Worm (Caenorhabditis elegans) whole organism, L3 larva: Measurements from ENCODE around the gene T04C9.1.

Experiments used
- R02D3.7 ChIP-seq: fragments of 150-350 bp; optimal IDR thresholded peaks from 2 replicates; lab custom pipeline; 2014; ENCODE audit warnings: missing biosample characterization, missing genetic modification characterization
- ZK546.5 ChIP-seq: sonication (generic microtip); optimal IDR thresholded peaks from 2 replicates; lab custom pipeline; 2017; ENCODE audit warnings: missing biosample characterization, missing genetic modification characterization
- aly-2 ChIP-seq: fragments of 150-350 bp; optimal IDR thresholded peaks from 2 replicates; lab custom pipeline; 2014; ENCODE audit warnings: missing biosample characterization, missing genetic modification characterization
- ama-1 ChIP-seq: fragments of 150-350 bp; optimal IDR thresholded peaks from 2 replicates; lab custom pipeline; 2018
- ceh-16 ChIP-seq: sonication (generic microtip); optimal IDR thresholded peaks from 2 replicates; lab custom pipeline; 2017; ENCODE audit warnings: missing biosample characterization, missing genetic modification characterization
- ceh-28 ChIP-seq: fragments of 150-350 bp; optimal IDR thresholded peaks from 2 replicates; lab custom pipeline; 2014; ENCODE audit warnings: missing biosample characterization, missing genetic modification reagents, missing genetic modification characterization
- ceh-82 ChIP-seq: fragments of 150-350 bp; optimal IDR thresholded peaks from 2 replicates; lab custom pipeline; 2014; ENCODE audit warnings: missing biosample characterization, missing genetic modification characterization
- ceh-9 ChIP-seq: sonication (generic microtip); optimal IDR thresholded peaks from 2 replicates; lab custom pipeline; 2018; ENCODE audit warnings: missing biosample characterization, missing genetic modification characterization
- daf-12 ChIP-seq: fragments of 150-350 bp; optimal IDR thresholded peaks from 2 replicates; lab custom pipeline; 2014; ENCODE audit warnings: missing biosample characterization, missing genetic modification reagents, missing genetic modification characterization
- egl-27 ChIP-seq: sonication (generic microtip); optimal IDR thresholded peaks from 4 replicates; lab custom pipeline; 2017; ENCODE audit warnings: missing biosample characterization, missing genetic modification reagents, missing genetic modification characterization
- egl-5 ChIP-seq: fragments of 150-350 bp; optimal IDR thresholded peaks from 2 replicates; lab custom pipeline; 2017; ENCODE audit warnings: missing biosample characterization, missing genetic modification reagents, missing genetic modification characterization, inconsistent platforms
- elt-1 ChIP-seq: fragments of 150-350 bp; optimal IDR thresholded peaks from 2 replicates; lab custom pipeline; 2014; ENCODE audit warnings: missing biosample characterization, missing genetic modification characterization
- elt-2 ChIP-seq: sonication (generic microtip); optimal IDR thresholded peaks from 2 replicates; lab custom pipeline; 2016; ENCODE audit warnings: missing genetic modification reagents, mild to moderate bottlenecking, missing genetic modification characterization, missing compliant biosample characterization
- elt-3 ChIP-seq, 3 experiments: fragments of 150-350 bp in 1 of 3; sonication (generic microtip) in 2 of 3; optimal IDR thresholded peaks; 2 replicates in 2 of 3; 4 replicates in 1 of 3; lab custom pipeline; 2014 to 2017; ENCODE audit warnings: missing biosample characterization in 3 of 3, missing genetic modification characterization in 3 of 3
- eor-1 ChIP-seq, 2 experiments: fragments of 150-350 bp; optimal IDR thresholded peaks; 2 replicates each; lab custom pipeline; 2014 to 2018; ENCODE audit warnings: missing biosample characterization in 2 of 2, missing genetic modification characterization in 2 of 2
- fkh-10 ChIP-seq: sonication (generic microtip); optimal IDR thresholded peaks from 2 replicates; lab custom pipeline; 2017; ENCODE audit warnings: missing biosample characterization, missing genetic modification reagents, missing genetic modification characterization
- fkh-2 ChIP-seq: fragments of 150-350 bp; optimal IDR thresholded peaks from 2 replicates; lab custom pipeline; 2014; ENCODE audit warnings: missing biosample characterization, missing genetic modification reagents, missing genetic modification characterization
- fos-1 ChIP-seq: fragments of 150-350 bp; optimal IDR thresholded peaks from 2 replicates; lab custom pipeline; 2014; ENCODE audit warnings: missing biosample characterization, missing genetic modification characterization
- hmg-11 ChIP-seq: sonication (generic microtip); optimal IDR thresholded peaks from 2 replicates; lab custom pipeline; 2016; ENCODE audit warnings: missing genetic modification characterization, missing compliant biosample characterization
- jun-1 ChIP-seq: fragments of 150-350 bp; optimal IDR thresholded peaks from 2 replicates; lab custom pipeline; 2014; ENCODE audit warnings: missing biosample characterization, missing genetic modification reagents, missing genetic modification characterization
- lin-15B ChIP-seq: fragments of 150-350 bp; optimal IDR thresholded peaks from 2 replicates; lab custom pipeline; 2014; ENCODE audit warnings: missing biosample characterization, missing genetic modification characterization
- lin-39 ChIP-seq: fragments of 150-350 bp; optimal IDR thresholded peaks from 2 replicates; lab custom pipeline; 2018; ENCODE audit warnings: missing biosample characterization, missing genetic modification reagents, missing genetic modification characterization
- lsy-12 ChIP-seq: sonication (generic microtip); optimal IDR thresholded peaks from 2 replicates; lab custom pipeline; 2016; ENCODE audit warnings: mild to moderate bottlenecking, missing genetic modification characterization, missing compliant biosample characterization
- mdl-1 ChIP-seq: fragments of 150-350 bp; optimal IDR thresholded peaks from 2 replicates; lab custom pipeline; 2014; ENCODE audit warnings: missing biosample characterization, missing genetic modification characterization
- mml-1 ChIP-seq: fragments of 150-350 bp; sonication (generic microtip); optimal IDR thresholded peaks from 3 replicates; lab custom pipeline; 2014; ENCODE audit warnings: missing biosample characterization, missing genetic modification characterization
- nfya-1 ChIP-seq: sonication (generic microtip); optimal IDR thresholded peaks from 2 replicates; lab custom pipeline; 2017; ENCODE audit warnings: missing genetic modification characterization, mild to moderate bottlenecking, missing compliant biosample characterization, antibody characterized with exemption, moderate library complexity; ENCODE audit not compliant: insufficient read depth
- nhr-11 ChIP-seq: fragments of 150-350 bp; optimal IDR thresholded peaks from 2 replicates; lab custom pipeline; 2014; ENCODE audit warnings: missing biosample characterization, missing genetic modification characterization
- nhr-12 ChIP-seq: fragments of 150-350 bp; optimal IDR thresholded peaks from 2 replicates; lab custom pipeline; 2014; ENCODE audit warnings: missing biosample characterization, missing genetic modification characterization
- nhr-23 ChIP-seq: fragments of 150-350 bp; optimal IDR thresholded peaks from 2 replicates; lab custom pipeline; 2014; ENCODE audit warnings: missing biosample characterization, missing genetic modification reagents, missing genetic modification characterization
- nhr-237 ChIP-seq: fragments of 150-350 bp; optimal IDR thresholded peaks from 2 replicates; lab custom pipeline; 2014; ENCODE audit warnings: missing biosample characterization, missing genetic modification characterization
- nhr-25 ChIP-seq: sonication (generic microtip); optimal IDR thresholded peaks from 2 replicates; lab custom pipeline; 2017; ENCODE audit warnings: missing biosample characterization, missing genetic modification characterization
- nhr-28 ChIP-seq: fragments of 150-350 bp; optimal IDR thresholded peaks from 2 replicates; lab custom pipeline; 2014; ENCODE audit warnings: missing biosample characterization, missing genetic modification characterization
- nhr-43 ChIP-seq: sonication (generic microtip); optimal IDR thresholded peaks from 2 replicates; lab custom pipeline; 2016; ENCODE audit warnings: mild to moderate bottlenecking, missing genetic modification characterization, missing compliant biosample characterization; ENCODE audit not compliant: poor library complexity, severe bottlenecking
- nhr-67 ChIP-seq: fragments of 150-350 bp; optimal IDR thresholded peaks from 2 replicates; lab custom pipeline; 2014; ENCODE audit warnings: missing biosample characterization, missing genetic modification characterization
- nhr-76 ChIP-seq: fragments of 150-350 bp; sonication (generic microtip); optimal IDR thresholded peaks from 5 replicates; lab custom pipeline; 2014; ENCODE audit warnings: missing biosample characterization, missing genetic modification characterization
- nhr-77 ChIP-seq: fragments of 150-350 bp; optimal IDR thresholded peaks from 2 replicates; lab custom pipeline; 2014; ENCODE audit warnings: missing biosample characterization, missing genetic modification characterization
- pha-4 ChIP-seq: fragments of 150-350 bp; optimal IDR thresholded peaks from 2 replicates; lab custom pipeline; 2014; ENCODE audit warnings: missing biosample characterization, missing genetic modification reagents, missing genetic modification characterization
- pqm-1 ChIP-seq: fragments of 150-350 bp; optimal IDR thresholded peaks from 2 replicates; lab custom pipeline; 2017; ENCODE audit warnings: missing biosample characterization, missing genetic modification characterization, inconsistent platforms
- sea-2 ChIP-seq: fragments of 150-350 bp; sonication (generic microtip); optimal IDR thresholded peaks from 4 replicates; lab custom pipeline; 2014; ENCODE audit warnings: missing biosample characterization, missing genetic modification reagents, missing genetic modification characterization
- snpc-4 ChIP-seq: fragments of 150-350 bp; optimal IDR thresholded peaks from 2 replicates; lab custom pipeline; 2014; ENCODE audit warnings: missing biosample characterization, missing genetic modification characterization
- tbx-2 ChIP-seq: sonication (generic microtip); optimal IDR thresholded peaks from 2 replicates; lab custom pipeline; 2016; ENCODE audit warnings: mild to moderate bottlenecking, missing genetic modification characterization, missing compliant biosample characterization
- unc-39 ChIP-seq: sonication (generic microtip); optimal IDR thresholded peaks from 4 replicates; lab custom pipeline; 2017; ENCODE audit warnings: missing biosample characterization, missing genetic modification characterization
- unc-62 ChIP-seq: fragments of 150-350 bp; sonication (generic microtip); optimal IDR thresholded peaks from 4 replicates; lab custom pipeline; 2014; ENCODE audit warnings: missing biosample characterization, missing genetic modification reagents, missing genetic modification characterization
- zag-1 ChIP-seq: fragments of 150-350 bp; optimal IDR thresholded peaks from 2 replicates; lab custom pipeline; 2014; ENCODE audit warnings: missing biosample characterization, missing genetic modification characterization
- ztf-11 ChIP-seq: fragments of 150-350 bp; optimal IDR thresholded peaks from 2 replicates; lab custom pipeline; 2014; ENCODE audit warnings: missing biosample characterization, missing genetic modification characterization
- ztf-4 ChIP-seq: fragments of 150-350 bp; optimal IDR thresholded peaks from 2 replicates; lab custom pipeline; 2014; ENCODE audit warnings: missing biosample characterization, missing genetic modification characterization

T04C9.1 gene

DNA sequence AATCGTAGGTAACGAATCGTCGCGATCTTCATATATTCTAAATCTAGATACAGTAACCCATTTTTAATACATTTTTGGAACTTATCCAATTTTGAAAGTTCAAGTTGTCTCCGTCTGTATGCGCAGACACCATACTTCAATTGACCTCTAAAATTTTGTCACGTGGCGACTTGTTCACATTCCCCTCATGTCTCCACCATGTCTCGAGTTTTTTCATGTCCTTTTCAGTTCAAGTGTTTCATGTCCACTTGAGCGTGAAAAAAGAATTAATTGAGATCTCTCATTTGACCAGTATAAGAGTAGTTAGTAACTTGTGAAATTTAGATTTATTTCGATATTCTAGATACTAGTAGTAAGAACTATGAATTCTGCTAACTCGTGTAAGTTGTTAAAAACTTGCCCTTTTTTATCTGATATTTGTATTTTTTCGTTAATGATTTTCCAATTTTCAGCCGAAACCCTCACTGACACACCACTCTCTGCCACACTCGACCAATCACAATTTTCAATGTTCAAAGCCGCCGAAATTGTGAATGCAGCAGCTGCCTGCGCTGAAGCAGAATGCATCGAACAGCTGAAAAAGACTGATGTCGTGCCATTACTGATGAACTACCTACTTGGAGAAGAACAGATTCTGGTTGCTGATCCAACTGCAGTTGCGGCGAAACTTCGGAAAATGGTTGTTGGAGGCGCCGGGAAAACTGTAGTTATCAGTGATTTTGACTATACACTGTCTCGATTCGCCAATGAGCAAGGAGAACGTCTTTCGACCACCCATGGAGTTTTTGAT, 41.2 kb upstream of the T04C9.1 start:
- TF ChIP-seq ceh-28 (tag; lab: Kevin White, UChicago): no peak
- TF ChIP-seq nfya-1 (tag; lab: Kevin White, UChicago): peak; percentile 13
- TF ChIP-seq mdl-1: peak; percentile 22
- no peak for TF ChIP-seq unc-62 (GFP tag; lab: Kevin White, UChicago)
- no peak for TF ChIP-seq nhr-67
- TF ChIP-seq nhr-25 (tag; lab: Kevin White, UChicago): peak; percentile 87
- no peak for TF ChIP-seq nhr-43 (tag; lab: Kevin White, UChicago)
- no peak for TF ChIP-seq ceh-82
- no peak for TF ChIP-seq unc-39 (tag; lab: Kevin White, UChicago)
- TF ChIP-seq nhr-76 (tag; lab: Kevin White, UChicago): no peak
- no peak for TF ChIP-seq ZK546.5 (tag; lab: Kevin White, UChicago)
- TF ChIP-seq ama-1 (lab: Kevin White, UChicago): peak; percentile 58
- no peak for TF ChIP-seq lsy-12 (tag; lab: Kevin White, UChicago)
- TF ChIP-seq ceh-9 (tag; lab: Kevin White, UChicago): no peak
- peak; percentile 27 for TF ChIP-seq nhr-23
- TF ChIP-seq snpc-4 (tag; lab: Kevin White, UChicago): no peak
- TF ChIP-seq fkh-2 (tag; lab: Kevin White, UChicago): no peak
- TF ChIP-seq nhr-77 (tag; lab: Kevin White, UChicago): no peak
- TF ChIP-seq pha-4: no peak

DNA sequence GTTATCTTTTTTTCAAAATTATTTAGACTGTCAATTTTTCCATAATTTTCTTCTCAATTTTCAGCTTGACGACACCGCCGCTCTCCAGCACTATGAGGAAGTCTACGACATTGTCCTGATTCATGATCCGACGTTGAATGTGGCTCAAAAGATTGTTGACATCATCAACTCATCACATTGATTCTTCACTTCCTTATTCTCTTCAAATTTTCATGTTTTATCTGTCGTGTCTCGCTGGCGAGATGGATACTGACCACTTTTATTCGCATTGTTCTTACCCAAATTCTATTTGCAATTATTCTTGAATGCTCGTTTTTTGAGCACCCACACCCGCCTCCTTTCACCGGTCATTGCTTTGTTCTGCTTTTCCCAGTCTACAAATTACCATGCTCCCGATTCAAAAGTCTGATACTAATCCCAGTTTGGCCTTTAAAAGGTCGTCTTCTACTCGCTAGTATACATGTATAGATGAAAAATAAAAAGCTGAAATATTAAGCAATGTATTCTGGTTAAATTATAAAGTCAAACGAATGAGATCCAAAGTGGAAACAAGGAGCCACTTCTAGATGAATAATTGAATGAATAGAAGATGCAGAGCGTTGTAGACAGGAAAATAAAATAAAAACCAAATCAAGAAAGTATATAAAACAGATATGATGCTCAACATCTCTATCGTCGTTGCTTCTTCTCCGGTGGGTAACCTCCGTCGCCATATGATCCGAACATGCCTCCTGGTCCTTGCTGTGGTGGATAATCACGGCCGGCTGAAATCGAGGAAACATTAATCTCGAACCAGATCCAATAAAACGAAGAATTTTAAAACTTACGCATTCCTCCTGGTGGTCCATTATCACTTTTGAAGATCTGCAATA, 39.7 kb upstream of the T04C9.1 start:
- TF ChIP-seq eor-1 (tag; optimal IDR thresholded peaks at IDR 0.05; lab: Kevin White, UChicago): no peak
- no peak for TF ChIP-seq mdl-1
- TF ChIP-seq elt-3 (tag; optimal IDR thresholded peaks at IDR 0.05; lab: Kevin White, UChicago): no peak
- TF ChIP-seq snpc-4 (tag; lab: Kevin White, UChicago): no peak
- TF ChIP-seq ceh-28 (tag; lab: Kevin White, UChicago): no peak
- TF ChIP-seq hmg-11: no peak
- no peak for TF ChIP-seq unc-62 (GFP tag; lab: Kevin White, UChicago)
- no peak for TF ChIP-seq tbx-2 (tag; lab: Kevin White, UChicago)
- TF ChIP-seq ztf-4 (tag; lab: Kevin White, UChicago): peak; percentile 6
- TF ChIP-seq nhr-23: peak; percentile 42
- TF ChIP-seq ceh-82: no peak
- TF ChIP-seq ceh-16 (tag; lab: Kevin White, UChicago): no peak
- TF ChIP-seq nhr-11: no peak
- TF ChIP-seq sea-2: no peak
- no peak for TF ChIP-seq daf-12 (tag; lab: Kevin White, UChicago)
- peak; percentile 55 for TF ChIP-seq nhr-43 (tag; lab: Kevin White, UChicago)
- no peak for TF ChIP-seq ztf-11 (tag; lab: Kevin White, UChicago)
- no peak for TF ChIP-seq elt-1 (tag; lab: Kevin White, UChicago)
- TF ChIP-seq lin-15B (tag; lab: Kevin White, UChicago): no peak
- TF ChIP-seq lsy-12 (tag; lab: Kevin White, UChicago): no peak
- TF ChIP-seq ceh-9 (tag; lab: Kevin White, UChicago): no peak
- TF ChIP-seq elt-2 (tag; lab: Kevin White, UChicago): no peak
- no peak for TF ChIP-seq egl-5
- no peak for TF ChIP-seq nhr-237 (tag; lab: Kevin White, UChicago)
- no peak for TF ChIP-seq jun-1 (tag; lab: Kevin White, UChicago)
- no peak for TF ChIP-seq fkh-10 (GFP tag; lab: Kevin White, UChicago)
- TF ChIP-seq fkh-2 (tag; lab: Kevin White, UChicago): no peak
- no peak for TF ChIP-seq zag-1
- TF ChIP-seq nhr-28 (tag; lab: Kevin White, UChicago): no peak
- no peak for TF ChIP-seq nhr-67
- no peak for TF ChIP-seq nfya-1 (tag; lab: Kevin White, UChicago)
- TF ChIP-seq aly-2 (tag; lab: Kevin White, UChicago): peak; percentile 73
- TF ChIP-seq pha-4: peak; percentile 12
- TF ChIP-seq nhr-25 (tag; lab: Kevin White, UChicago): peak; percentile 67
- no peak for TF ChIP-seq ZK546.5 (tag; lab: Kevin White, UChicago)
- TF ChIP-seq mml-1 (tag; lab: Kevin White, UChicago): no peak
- TF ChIP-seq nhr-76 (tag; lab: Kevin White, UChicago): no peak
- no peak for TF ChIP-seq fos-1 (tag; lab: Kevin White, UChicago)
- TF ChIP-seq R02D3.7 (tag; lab: Kevin White, UChicago): no peak
- no peak for TF ChIP-seq egl-27 (tag; lab: Kevin White, UChicago)
- no peak for TF ChIP-seq unc-39 (tag; lab: Kevin White, UChicago)
- peak; percentile 15 for TF ChIP-seq pqm-1 (tag; lab: Kevin White, UChicago)
- no peak for TF ChIP-seq nhr-12 (tag; lab: Kevin White, UChicago)
- TF ChIP-seq nhr-77 (tag; lab: Kevin White, UChicago): peak; percentile 40
- TF ChIP-seq lin-39: no peak
